Worm (Caenorhabditis elegans): ENCODE data around the gene H40L08.9.

The H40L08.9 gene

DNA sequence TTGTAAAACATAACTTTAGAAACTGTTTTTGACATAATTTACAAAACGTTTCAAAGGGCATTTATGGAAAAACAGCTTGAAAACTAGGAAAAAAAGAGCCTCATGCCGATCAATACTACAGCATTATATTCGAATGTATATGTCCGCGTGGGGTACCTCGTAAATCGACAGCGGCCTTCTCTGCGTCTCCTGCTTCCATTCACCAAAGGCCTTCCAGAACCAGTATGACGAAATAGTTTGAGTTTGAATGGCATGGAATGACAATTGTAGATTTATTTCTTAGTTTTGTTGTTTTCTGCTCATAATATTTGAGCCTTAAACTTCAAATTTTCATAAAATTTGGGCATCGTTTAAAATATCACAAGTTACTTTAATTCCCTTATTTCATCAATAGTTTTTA is 30.9 kb downstream of the H40L08.9 start:
- TF ChIP-seq lin-35 (GFP tag; optimal IDR thresholded peaks at IDR 0.05), result no peak
- peak; percentile 1 for TF ChIP-seq mep-1 (tag; optimal IDR thresholded peaks at IDR 0.05)
- peak in 1 of 3 experiments; percentile 1 for TF ChIP-seq ceh-82 (tag; optimal IDR thresholded peaks at IDR 0.05)
- TF ChIP-seq egl-13 (tag; optimal IDR thresholded peaks at IDR 0.05), result no peak
- TF ChIP-seq zip-4 (GFP tag; optimal IDR thresholded peaks at IDR 0.05), result peak; percentile 13
- TF ChIP-seq lin-14 (GFP tag; optimal IDR thresholded peaks at IDR 0.05), result peak; percentile 47
- peak; percentile 15 for TF ChIP-seq nhr-71 (tag; optimal IDR thresholded peaks at IDR 0.05)
- TF ChIP-seq rnt-1 (tag; optimal IDR thresholded peaks at IDR 0.05), result peak; percentile 9
- TF ChIP-seq skn-1 (tag; optimal IDR thresholded peaks at IDR 0.05), result peak; percentile 49

DNA sequence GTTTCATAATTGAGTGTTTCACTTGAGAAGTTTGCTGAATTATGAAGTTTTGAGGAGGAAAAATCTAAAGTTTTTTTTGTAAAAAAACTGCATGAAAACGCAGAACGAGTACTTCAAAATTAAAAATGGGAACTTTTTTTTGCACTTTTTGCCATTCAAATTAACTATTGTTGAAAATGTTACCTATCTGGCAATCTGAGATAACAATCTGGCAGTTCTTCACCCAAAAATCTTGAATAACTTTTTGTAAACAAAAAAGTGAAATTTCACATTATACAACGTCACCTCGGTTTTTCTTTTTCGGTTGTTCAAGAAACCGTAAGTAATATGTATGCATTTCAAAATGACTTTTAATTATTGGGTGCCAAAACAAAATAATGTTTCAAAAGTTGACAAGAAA is 33.7 kb downstream of the H40L08.9 start:
- peak; percentile 23 for TF ChIP-seq blmp-1 (tag; optimal IDR thresholded peaks at IDR 0.05)
- peak; percentile 31 for TF ChIP-seq lin-14 (GFP tag; optimal IDR thresholded peaks at IDR 0.05)
- no peak for TF ChIP-seq fkh-4 (tag; optimal IDR thresholded peaks at IDR 0.05; ENCODE audit: borderline replicate concordance)
- no peak for TF ChIP-seq vab-15 (tag; optimal IDR thresholded peaks at IDR 0.05)
- TF ChIP-seq Y116A8C.19 (tag; optimal IDR thresholded peaks at IDR 0.05; ENCODE audit: borderline replicate concordance), result no peak
- no peak for TF ChIP-seq jun-1 (tag; optimal IDR thresholded peaks at IDR 0.05)
- TF ChIP-seq irx-1 (tag; optimal IDR thresholded peaks at IDR 0.05), result no peak
- peak; percentile 64 for TF ChIP-seq nhr-85 (tag)
- TF ChIP-seq snpc-4 (tag; optimal IDR thresholded peaks at IDR 0.05), result no peak
- no peak for TF ChIP-seq unc-98 (GFP tag; IDR thresholded peaks at IDR 0.05)
- no peak for TF ChIP-seq tbx-2 (tag; optimal IDR thresholded peaks at IDR 0.05)

DNA sequence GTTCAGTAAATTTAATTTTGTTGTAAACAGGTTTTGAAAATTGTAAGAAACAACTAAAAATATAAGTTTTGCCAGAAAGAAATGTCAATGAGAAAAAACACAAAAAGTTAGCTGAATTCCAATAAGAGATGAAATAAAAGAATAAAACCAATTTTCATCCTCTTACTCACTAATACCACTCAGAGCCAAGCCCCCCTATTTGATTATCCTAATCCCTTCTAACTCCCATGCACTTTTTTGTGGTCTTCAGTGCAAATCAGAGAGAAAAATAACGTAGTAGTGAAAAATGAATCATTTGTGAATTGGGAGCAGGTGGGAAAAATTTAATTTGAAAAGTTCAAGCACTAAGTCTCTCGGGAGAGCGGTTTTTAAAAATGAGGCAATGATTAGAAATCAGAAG is 34.9 kb downstream of the H40L08.9 start:
- peak; percentile 9 for TF ChIP-seq fkh-8 (tag; optimal IDR thresholded peaks at IDR 0.05)
- no peak for TF ChIP-seq irx-1 (tag; optimal IDR thresholded peaks at IDR 0.05)

DNA sequence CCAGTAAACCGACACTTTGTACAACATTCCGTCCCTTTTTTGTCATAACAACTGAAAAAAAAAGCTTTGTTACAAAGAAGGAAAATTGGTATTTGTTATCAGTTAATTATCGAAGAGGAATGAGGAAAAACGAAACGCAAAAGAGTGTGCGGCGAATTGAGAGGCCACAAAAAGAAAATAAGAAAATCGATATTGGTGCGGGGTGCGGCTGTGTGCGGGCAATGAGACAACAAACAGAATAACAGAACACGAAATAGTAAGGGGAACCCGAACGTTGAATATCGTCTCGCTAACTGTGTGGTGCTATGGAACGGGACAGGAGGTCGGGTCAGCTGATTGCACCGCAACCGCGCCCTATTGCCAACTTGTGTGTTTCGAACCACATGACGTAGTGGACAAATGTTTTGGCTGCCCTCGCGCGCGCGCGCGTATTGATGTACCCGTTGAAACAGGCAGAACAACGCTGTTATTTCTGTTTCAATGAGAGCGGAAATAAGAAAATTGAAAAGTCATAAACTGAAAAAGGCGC is 35.7 kb downstream of the H40L08.9 start, which contains the start of gene C18B12.4:
Gene C18B12.4, minus strand, starts transcription at position 51 of the 529 bp plus-strand sequence.
- TF ChIP-seq tbx-2 (tag; optimal IDR thresholded peaks at IDR 0.05) (peak; percentile 86), ceh-90 (tag; optimal IDR thresholded peaks at IDR 0.05) (no peak), blmp-1 (tag; optimal IDR thresholded peaks at IDR 0.05) (peak; percentile 63), nhr-19 (GFP tag; conservative IDR thresholded peaks at IDR 0.05) (peak; percentile 87), lin-15B (tag; optimal IDR thresholded peaks at IDR 0.05) (peak; percentile 71), efl-3 (GFP tag; optimal IDR thresholded peaks at IDR 0.05) (no peak), ceh-82 (tag; optimal IDR thresholded peaks at IDR 0.05) (peak in 2 of 3 experiments; percentile 48 to 93), unc-62 (GFP tag; optimal IDR thresholded peaks at IDR 0.05) (no peak), pag-3 (tag; optimal IDR thresholded peaks at IDR 0.05; ENCODE audit: borderline replicate concordance, insufficient read depth) (peak; percentile 74), unc-98 (GFP tag; IDR thresholded peaks at IDR 0.05) (no peak), C04F5.9 (tag; optimal IDR thresholded peaks at IDR 0.05) (peak; percentile 35), ztf-4 (tag; optimal IDR thresholded peaks at IDR 0.05) (peak; percentile 71), nhr-90 (tag; optimal IDR thresholded peaks at IDR 0.05; ENCODE audit: poor library complexity) (peak; percentile 73), unc-130 (tag; optimal IDR thresholded peaks at IDR 0.05) (peak; percentile 95), rnt-1 (tag; optimal IDR thresholded peaks at IDR 0.05) (peak; percentile 87), F16B12.6 (tag; optimal IDR thresholded peaks at IDR 0.05) (peak; percentile 19), swsn-7 (tag; optimal IDR thresholded peaks at IDR 0.05) (peak; percentile 78), lir-3 (tag; optimal IDR thresholded peaks at IDR 0.05; ENCODE audit: poor library complexity) (peak; percentile 54), tlp-1 (tag; optimal IDR thresholded peaks at IDR 0.05) (no peak), isw-1 (GFP tag; IDR thresholded peaks at IDR 0.05) (peak; percentile 49; the same call in 1 of the 2 replicates), unc-30 (tag; optimal IDR thresholded peaks at IDR 0.05) (no peak), nhr-20 (tag; optimal IDR thresholded peaks at IDR 0.05) (peak; percentile 92), fkh-10 (GFP tag; optimal IDR thresholded peaks at IDR 0.05) (peak; percentile 30), elt-2 (tag; optimal IDR thresholded peaks at IDR 0.05) (peak; percentile 23), vab-15 (tag; optimal IDR thresholded peaks at IDR 0.05) (peak; percentile 89), sup-37 (GFP tag; optimal IDR thresholded peaks at IDR 0.05) (peak; percentile 48), snu-23 (GFP tag; optimal IDR thresholded peaks at IDR 0.05) (peak; percentile 94), grh-1 (GFP tag; IDR thresholded peaks at IDR 0.05) (peak; percentile 66), mdl-1 (tag; optimal IDR thresholded peaks at IDR 0.05) (peak in 1 of 2 experiments; percentile 93), unc-86 (tag; optimal IDR thresholded peaks at IDR 0.05) (peak; percentile 69), nhr-71 (tag; optimal IDR thresholded peaks at IDR 0.05) (peak; percentile 96), lin-14 (GFP tag; optimal IDR thresholded peaks at IDR 0.05) (peak; percentile 97), Y116A8C.19 (tag; optimal IDR thresholded peaks at IDR 0.05; ENCODE audit: borderline replicate concordance) (no peak), nhr-47 (tag; optimal IDR thresholded peaks at IDR 0.05) (peak; percentile 77)

All from whole organism, L1 larva.